Worm (Caenorhabditis elegans): ENCODE data around the gene ncs-1.

ce11 chrX:926125-926524 is 36.9 kb downstream of the ncs-1 start:
- TF ChIP-seq sea-2 (GFP tag; IDR thresholded peaks at IDR 0.05) (no peak), unc-62 (GFP tag; optimal IDR thresholded peaks at IDR 0.05) (no peak), madf-10 (tag; optimal IDR thresholded peaks at IDR 0.05) (no peak), zfh-2 (GFP tag; conservative IDR thresholded peaks at IDR 0.05) (no peak), ztf-26 (tag; optimal IDR thresholded peaks at IDR 0.05) (no peak), snpc-1.1 (tag; optimal IDR thresholded peaks at IDR 0.05; ENCODE audit: insufficient read depth) (no peak)
